Fruit fly (Drosophila melanogaster) whole organism, embryonic: ENCODE results near the gene Golgin84.

Experiments
- ATbp ChIP-seq: fragments of 200-800 bp; sonication (Bioruptor generic); optimal IDR thresholded peaks from 2 replicates; lab custom pipeline; 2017; ENCODE audit warnings: missing biosample characterization, mild to moderate bottlenecking, missing genetic modification characterization, missing genetic modification reagents
- Blimp-1 ChIP-seq: fragments of 200-800 bp; sonication (Bioruptor generic); optimal IDR thresholded peaks from 3 replicates; lab custom pipeline; 2018; ENCODE audit warnings: missing biosample characterization, missing genetic modification characterization, mild to moderate bottlenecking, moderate library complexity, missing genetic modification reagents
- BtbVII ChIP-seq: fragments of 200-800 bp; sonication (Bioruptor generic); optimal IDR thresholded peaks from 3 replicates; lab custom pipeline; 2017; ENCODE audit warnings: missing biosample characterization, mild to moderate bottlenecking, missing genetic modification characterization
- C15 ChIP-seq: fragments of 200-800 bp; sonication (Bioruptor generic); IDR thresholded peaks from 3 replicates; pipeline ENCODE4 v1.3.6; 2022; ENCODE audit warnings: missing biosample characterization, missing genetic modification characterization
- CG10462 ChIP-seq: fragments of 200-800 bp; sonication (Bioruptor generic); optimal IDR thresholded peaks from 2 replicates; lab custom pipeline; 2016; ENCODE audit warnings: missing biosample characterization, missing genetic modification characterization
- CG11560 ChIP-seq: fragments of 200-800 bp; sonication (Bioruptor generic); IDR thresholded peaks from 3 replicates; pipeline ENCODE4 v1.3.6; 2022; ENCODE audit warnings: missing biosample characterization, missing genetic modification characterization
- CG11696 ChIP-seq: fragments of 200-800 bp; sonication (Bioruptor generic); IDR thresholded peaks from 2 replicates; pipeline ENCODE4 v1.3.6; 2022; ENCODE audit warnings: missing biosample characterization, missing genetic modification characterization
- CG12236 ChIP-seq: fragments of 200-800 bp; sonication (Bioruptor generic); optimal IDR thresholded peaks from 2 replicates; lab custom pipeline; 2016; ENCODE audit warnings: missing biosample characterization, missing genetic modification characterization
- CG14441 ChIP-seq: fragments of 200-800 bp; sonication (Bioruptor generic); IDR thresholded peaks from 2 replicates; pipeline ENCODE4 v1.3.6; 2022; ENCODE audit warnings: missing biosample characterization, missing genetic modification characterization
- CG15073 ChIP-seq: fragments of 200-800 bp; sonication (Bioruptor generic); optimal IDR thresholded peaks from 2 replicates; lab custom pipeline; 2016; ENCODE audit warnings: missing biosample characterization, missing genetic modification characterization
- CG1647 ChIP-seq: fragments of 200-800 bp; sonication (Bioruptor generic); optimal IDR thresholded peaks from 3 replicates; lab custom pipeline; 2016; ENCODE audit warnings: missing biosample characterization, missing genetic modification characterization
- CG34224 ChIP-seq: fragments of 200-800 bp; sonication (Bioruptor generic); IDR thresholded peaks from 3 replicates; pipeline ENCODE4 v1.3.6; 2022; ENCODE audit warnings: missing biosample characterization, missing genetic modification characterization; ENCODE audit not compliant: partially characterized antibody
- CG34422 ChIP-seq: fragments of 200-800 bp; sonication (Bioruptor generic); IDR thresholded peaks from 3 replicates; pipeline ENCODE4 v1.3.6; 2022; ENCODE audit warnings: missing biosample characterization, missing genetic modification characterization
- CG8089 ChIP-seq: fragments of 200-800 bp; sonication (Bioruptor generic); optimal IDR thresholded peaks from 3 replicates; lab custom pipeline; 2016; ENCODE audit warnings: missing biosample characterization, missing genetic modification characterization
- CG9609 ChIP-seq: fragments of 200-800 bp; sonication (Bioruptor generic); optimal IDR thresholded peaks from 3 replicates; lab custom pipeline; 2016; ENCODE audit warnings: missing biosample characterization, missing genetic modification characterization
- CG9797 ChIP-seq: fragments of 200-800 bp; sonication (Bioruptor generic); optimal IDR thresholded peaks from 3 replicates; lab custom pipeline; 2018; ENCODE audit warnings: missing biosample characterization, mild to moderate bottlenecking, missing genetic modification characterization
- Dad ChIP-seq: fragments of 200-800 bp; sonication (Bioruptor generic); optimal IDR thresholded peaks from 3 replicates; lab custom pipeline; 2016; ENCODE audit warnings: missing biosample characterization, missing genetic modification characterization
- ERR ChIP-seq: fragments of 200-800 bp; sonication (Bioruptor generic); optimal IDR thresholded peaks from 2 replicates; lab custom pipeline; 2016; ENCODE audit warnings: missing biosample characterization, missing genetic modification characterization
- H15 ChIP-seq: fragments of 200-800 bp; sonication (Bioruptor generic); IDR thresholded peaks from 3 replicates; pipeline ENCODE4 v1.3.6; 2022; ENCODE audit warnings: missing biosample characterization, missing genetic modification characterization
- Hr51 ChIP-seq, 2 experiments: fragments of 200-800 bp; sonication (Bioruptor generic); optimal IDR thresholded peaks; 2 replicates in 1 of 2; 3 replicates in 1 of 2; lab custom pipeline; 2016 to 2018; ENCODE audit warnings: missing biosample characterization in 2 of 2, missing genetic modification characterization in 2 of 2, mild to moderate bottlenecking in 1 of 2, moderate library complexity in 1 of 2
- Lhr ChIP-seq: fragments of 200-800 bp; sonication (Bioruptor generic); optimal IDR thresholded peaks from 3 replicates; lab custom pipeline; 2017; ENCODE audit warnings: mild to moderate bottlenecking, missing biosample characterization, missing genetic modification reagents, missing genetic modification characterization
- Nf-YB ChIP-seq: fragments of 200-800 bp; sonication (Bioruptor generic); optimal IDR thresholded peaks from 3 replicates; lab custom pipeline; 2019; ENCODE audit warnings: missing biosample characterization, mild to moderate bottlenecking, missing genetic modification characterization, moderate library complexity
- Oli ChIP-seq: fragments of 200-800 bp; sonication (Bioruptor generic); optimal IDR thresholded peaks from 2 replicates; lab custom pipeline; 2018; ENCODE audit warnings: missing biosample characterization, mild to moderate bottlenecking, missing genetic modification characterization, moderate library complexity
- Pdp1 ChIP-seq, 2 experiments: fragments of 200-800 bp; sonication (Bioruptor generic); optimal IDR thresholded peaks; 3 replicates each; lab custom pipeline; 2016; ENCODE audit warnings: missing biosample characterization in 2 of 2, missing genetic modification characterization in 2 of 2, mild to moderate bottlenecking in 1 of 2, moderate library complexity in 1 of 2
- Side ChIP-seq: fragments of 200-800 bp; sonication (Bioruptor generic); optimal IDR thresholded peaks from 2 replicates; lab custom pipeline; 2016; ENCODE audit warnings: missing biosample characterization, missing genetic modification characterization
- Xrp1 ChIP-seq: fragments of 200-800 bp; sonication (Bioruptor generic); IDR thresholded peaks from 2 replicates; pipeline ENCODE4 v1.3.6; 2022; ENCODE audit warnings: missing biosample characterization, missing genetic modification characterization
- abd-A ChIP-seq: fragments of 200-800 bp; sonication (Bioruptor generic); optimal IDR thresholded peaks from 3 replicates; lab custom pipeline; 2019; ENCODE audit warnings: missing biosample characterization, mild to moderate bottlenecking, missing genetic modification characterization, moderate library complexity
- cas ChIP-seq: fragments of 200-800 bp; sonication (Bioruptor generic); IDR thresholded peaks from 2 replicates; pipeline ENCODE4 v1.3.6; 2022; ENCODE audit warnings: missing biosample characterization, missing genetic modification characterization
- chif ChIP-seq, 2 experiments: fragments of 200-800 bp; sonication (Bioruptor generic); optimal IDR thresholded peaks; 3 replicates each; lab custom pipeline; 2016; ENCODE audit warnings: missing biosample characterization in 2 of 2, missing genetic modification characterization in 2 of 2
- chinmo ChIP-seq: fragments of 200-800 bp; sonication (Bioruptor generic); IDR thresholded peaks from 4 replicates; pipeline ENCODE4 v1.3.6; 2022; ENCODE audit warnings: missing biosample characterization, missing genetic modification characterization; ENCODE audit not compliant: partially characterized antibody
- chn ChIP-seq: fragments of 200-800 bp; sonication (Bioruptor generic); optimal IDR thresholded peaks from 2 replicates; lab custom pipeline; 2016; ENCODE audit warnings: missing biosample characterization, missing genetic modification characterization
- dysf ChIP-seq: fragments of 200-800 bp; sonication (Bioruptor generic); IDR thresholded peaks from 3 replicates; pipeline ENCODE4 v1.3.6; 2022; ENCODE audit warnings: missing biosample characterization, missing genetic modification characterization
- emc ChIP-seq: fragments of 200-800 bp; sonication (Bioruptor generic); optimal IDR thresholded peaks from 2 replicates; lab custom pipeline; 2016; ENCODE audit warnings: missing biosample characterization, missing genetic modification characterization
- hbn ChIP-seq: fragments of 200-800 bp; sonication (Bioruptor generic); IDR thresholded peaks from 2 replicates; pipeline ENCODE4 v1.3.6; 2022; ENCODE audit warnings: missing biosample characterization, missing genetic modification characterization; ENCODE audit not compliant: partially characterized antibody
- insv ChIP-seq, 2 experiments: fragments of 200-800 bp; sonication (Bioruptor generic); optimal IDR thresholded peaks; 3 replicates each; lab custom pipeline; 2016 to 2018; ENCODE audit warnings: missing biosample characterization in 2 of 2, missing genetic modification characterization in 2 of 2
- ken ChIP-seq: fragments of 200-800 bp; sonication (Bioruptor generic); IDR thresholded peaks from 3 replicates; pipeline ENCODE4 v1.3.6; 2022; ENCODE audit warnings: missing biosample characterization, missing genetic modification characterization
- lola ChIP-seq, 3 experiments: fragments of >200 bp in 2 of 3; fragments of 200-800 bp in 1 of 3; sonication (Bioruptor generic) in 1 of 3; optimal IDR thresholded peaks; 2 replicates each; lab custom pipeline; 2017 to 2019; ENCODE audit warnings: missing biosample characterization in 3 of 3, missing genetic modification characterization in 3 of 3, mild to moderate bottlenecking in 1 of 3, moderate library complexity in 1 of 3
- mirr ChIP-seq: fragments of 200-800 bp; sonication (Bioruptor generic); optimal IDR thresholded peaks from 3 replicates; lab custom pipeline; 2018; ENCODE audit warnings: missing biosample characterization, mild to moderate bottlenecking, missing genetic modification characterization
- nmo ChIP-seq: fragments of 200-800 bp; sonication (Bioruptor generic); optimal IDR thresholded peaks from 2 replicates; lab custom pipeline; 2018; ENCODE audit warnings: missing biosample characterization, mild to moderate bottlenecking, missing genetic modification characterization, moderate library complexity
- p53 ChIP-seq: fragments of 200-800 bp; sonication (Bioruptor generic); optimal IDR thresholded peaks from 2 replicates; lab custom pipeline; 2016; ENCODE audit warnings: missing biosample characterization, missing genetic modification characterization
- pfk ChIP-seq: fragments of 200-800 bp; sonication (Bioruptor generic); optimal IDR thresholded peaks from 2 replicates; lab custom pipeline; 2018; ENCODE audit warnings: missing biosample characterization, mild to moderate bottlenecking, missing genetic modification characterization, moderate library complexity
- pros ChIP-seq: fragments of 200-800 bp; sonication (Bioruptor generic); optimal IDR thresholded peaks from 3 replicates; lab custom pipeline; 2019; ENCODE audit warnings: missing biosample characterization, mild to moderate bottlenecking, missing genetic modification characterization, moderate library complexity
- ranshi ChIP-seq: fragments of 200-800 bp; sonication (Bioruptor generic); IDR thresholded peaks from 2 replicates; pipeline ENCODE4 v1.3.6; 2022; ENCODE audit warnings: missing biosample characterization, missing genetic modification characterization
- sc ChIP-seq, 3 experiments: fragments of >200 bp in 2 of 3; fragments of 200-800 bp in 1 of 3; sonication (Bioruptor generic) in 1 of 3; optimal IDR thresholded peaks; 2 replicates in 2 of 3; 3 replicates in 1 of 3; lab custom pipeline; 2017; ENCODE audit warnings: mild to moderate bottlenecking in 1 of 3, missing biosample characterization in 1 of 3, missing genetic modification characterization in 1 of 3, missing genetic modification reagents in 1 of 3
- so ChIP-seq: fragments of 200-800 bp; sonication (Bioruptor generic); IDR thresholded peaks from 3 replicates; pipeline ENCODE4 v1.3.6; 2022; ENCODE audit warnings: missing biosample characterization, missing genetic modification characterization
- sqz ChIP-seq: fragments of 200-800 bp; sonication (Bioruptor generic); optimal IDR thresholded peaks from 3 replicates; lab custom pipeline; 2018; ENCODE audit warnings: missing biosample characterization, mild to moderate bottlenecking, missing genetic modification characterization
- unc-4 ChIP-seq: fragments of 200-800 bp; sonication (Bioruptor generic); IDR thresholded peaks from 2 replicates; pipeline ENCODE4 v1.3.6; 2022; ENCODE audit warnings: missing biosample characterization, missing genetic modification characterization; ENCODE audit not compliant: partially characterized antibody

Golgin84 gene

DNA sequence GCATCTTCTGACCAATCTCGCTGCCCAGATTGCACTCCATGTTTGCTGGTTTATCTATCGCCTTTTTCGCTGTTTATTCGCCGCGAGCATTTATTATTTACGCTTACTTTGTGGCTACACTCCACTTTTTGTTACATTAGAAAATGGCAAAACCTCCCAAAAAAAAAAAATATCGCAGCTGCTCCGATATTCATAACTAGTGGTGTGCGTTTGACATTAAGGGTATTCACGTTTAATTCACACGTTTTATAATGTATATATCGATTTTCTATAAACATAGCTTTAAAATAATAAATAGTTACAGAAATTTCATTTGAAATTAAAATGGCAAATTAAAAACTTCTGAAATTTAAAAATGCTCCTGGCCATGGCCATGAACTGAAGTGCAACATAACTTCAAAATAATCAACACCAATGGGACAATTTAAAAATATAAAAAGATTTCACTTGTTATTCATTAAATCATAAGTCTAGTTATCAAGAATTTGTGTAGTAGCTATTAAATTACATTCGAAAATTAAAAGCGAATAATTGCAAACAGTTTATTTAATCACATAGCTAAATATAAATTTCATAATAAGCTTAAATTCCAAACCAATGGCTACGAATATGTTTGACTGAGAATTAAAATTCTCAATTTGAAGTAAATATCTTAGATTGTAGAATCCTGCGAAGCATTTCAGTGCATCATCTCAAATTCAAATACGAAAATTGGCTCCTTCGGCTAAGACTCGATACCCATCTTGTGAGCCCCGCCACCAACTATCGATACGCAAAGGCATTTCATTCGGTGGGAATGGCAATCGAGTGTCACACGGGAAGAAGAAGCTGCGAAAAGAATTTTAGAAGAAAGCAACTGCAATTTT lies 39.3 kb downstream of the Golgin84 start, which contains the start of the genes Nab2 and BRWD3 (continued):
- TF ChIP-seq CG34224 (GFP tag; lab: Robert Waterston, UW) (peak; percentile 26; the same call in 2 of the 3 replicates), emc (no peak), dysf (GFP tag; lab: Robert Waterston, UW) (peak; percentile 53; the same call in 1 of the 3 replicates), CG9609 (GFP tag; lab: Kevin White, UChicago) (no peak), chn (no peak), CG14441 (peak; percentile 40; the same call in 1 of the 2 replicates), CG15073 (no peak), lola (GFP tag; optimal IDR thresholded peaks at IDR 0.05; lab: Kevin White, UChicago) (peak in 1 of 3 experiments; percentile 67), chif (GFP tag; optimal IDR thresholded peaks at IDR 0.05; lab: Kevin White, UChicago) (peak in 1 of 2 experiments; percentile 6), ERR (no peak), cas (no peak), Lhr (no peak), CG10462 (GFP tag; lab: Kevin White, UChicago) (no peak), nmo (GFP tag; lab: Kevin White, UChicago) (peak; percentile 70), Pdp1 (GFP tag; optimal IDR thresholded peaks at IDR 0.05; lab: Kevin White, UChicago) (peak in 1 of 2 experiments; percentile 28), so (GFP tag; lab: Robert Waterston, UW) (no peak), Blimp-1 (GFP tag; lab: Kevin White, UChicago) (no peak), CG11696 (no peak), pfk (GFP tag; lab: Kevin White, UChicago) (no peak), pros (GFP tag; lab: Kevin White, UChicago) (no peak), chinmo (peak; percentile 45; the same call in 1 of the 4 replicates), p53 (GFP tag; lab: Kevin White, UChicago) (no peak), insv (GFP tag; optimal IDR thresholded peaks at IDR 0.05; lab: Kevin White, UChicago) (no peak), Side (GFP tag; lab: Kevin White, UChicago) (no peak), abd-A (tag; lab: Kevin White, UChicago) (no peak), sc (optimal IDR thresholded peaks at IDR 0.05; lab: Kevin White, UChicago) (no peak), sc (GFP tag; optimal IDR thresholded peaks at IDR 0.05; lab: Kevin White, UChicago) (no peak), CG11560 (tag; lab: Robert Waterston, UW) (peak; percentile 57; the same call in 2 of the 3 replicates), sqz (GFP tag; lab: Kevin White, UChicago) (peak; percentile 50), ken (peak; percentile 60; the same call in 1 of the 3 replicates), CG34422 (GFP tag; lab: Robert Waterston, UW) (peak; percentile 45; the same call in 2 of the 3 replicates), CG8089 (GFP tag; lab: Kevin White, UChicago) (no peak), H15 (GFP tag; lab: Robert Waterston, UW) (no peak), Xrp1 (GFP tag; lab: Robert Waterston, UW) (peak; percentile 47; the same call in 1 of the 2 replicates), BtbVII (GFP tag; lab: Kevin White, UChicago) (no peak), mirr (GFP tag; lab: Kevin White, UChicago) (no peak), CG1647 (no peak), ATbp (GFP tag; lab: Kevin White, UChicago) (no peak), Nf-YB (GFP tag; lab: Kevin White, UChicago) (no peak), CG9797 (GFP tag; lab: Kevin White, UChicago) (peak; percentile 4), ranshi (GFP tag; lab: Robert Waterston, UW) (peak; percentile 37; the same call in 1 of the 2 replicates), C15 (GFP tag; lab: Robert Waterston, UW) (no peak), Dad (GFP tag; lab: Kevin White, UChicago) (no peak), CG12236 (no peak), Oli (no peak), hbn (GFP tag; lab: Robert Waterston, UW) (peak; percentile 54), unc-4 (GFP tag; lab: Robert Waterston, UW) (peak; percentile 62), Hr51 (GFP tag; optimal IDR thresholded peaks at IDR 0.05; lab: Kevin White, UChicago) (no peak)
